ENCODE assay signal across 2 fruit fly cellular contexts in the genomic region with DNA sequence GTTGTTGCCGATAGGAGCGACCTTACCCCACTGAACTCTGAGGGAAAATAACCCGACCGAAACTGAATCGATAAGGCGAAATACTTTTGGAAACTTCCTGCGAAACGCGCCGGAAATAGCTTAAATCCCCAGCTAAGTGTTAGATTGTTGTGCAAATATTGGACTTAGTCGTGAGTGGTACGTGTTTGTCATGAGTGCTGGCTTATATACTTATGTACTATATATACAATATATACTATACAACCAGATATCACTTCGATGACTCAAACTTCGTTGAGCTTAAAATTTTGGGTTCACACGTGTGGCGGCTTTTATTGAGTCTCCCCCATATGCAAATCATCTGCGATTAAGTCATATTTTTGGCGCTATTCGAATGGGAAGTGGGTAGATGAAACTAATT.
A peak's percentile ranks its signal among the peaks of the same experiment; 100 is the strongest.
TF ChIP-seq lines count a peak whose summit lies in the region.

No protein-coding gene starts in this region.

- TF ChIP-seq CTCF in whole organism, embryonic (GFP tag; optimal IDR thresholded peaks at IDR 0.05; lab: Kevin White, UChicago), result no peak

TF ChIP-seq in whole organism, embryonic, 481 proteins besides CTCF, POLR2A, EP300 and RAD21:
- TF ChIP-seq CG3281 (GFP tag; optimal IDR thresholded peaks at IDR 0.05; lab: Kevin White, UChicago) (peak; percentile 13), CG6689 (GFP tag; IDR thresholded peaks at IDR 0.05; lab: Robert Waterston, UW) (no peak), lab (GFP tag; optimal IDR thresholded peaks at IDR 0.05; lab: Kevin White, UChicago) (peak; percentile 53), CG34376 (GFP tag; optimal IDR thresholded peaks at IDR 0.05; lab: Kevin White, UChicago) (peak; percentile 21), Med (GFP tag; lab: Kevin White, UChicago) (peak; percentile 50), CG13894 (tag; optimal IDR thresholded peaks at IDR 0.05; lab: Kevin White, UChicago) (peak; percentile 17), oc (tag; optimal IDR thresholded peaks at IDR 0.05; lab: Kevin White, UChicago) (peak; percentile 33), Atf6 (GFP tag; IDR thresholded peaks at IDR 0.05; lab: Robert Waterston, UW) (0 out of 2 replicates have a peak, but pooled peaks have one; percentile 12), CG4854 (GFP tag; optimal IDR thresholded peaks at IDR 0.05; lab: Kevin White, UChicago) (no peak), BEAF-32 (GFP tag; optimal IDR thresholded peaks at IDR 0.05; lab: Kevin White, UChicago) (no peak), cwo (GFP tag; optimal IDR thresholded peaks at IDR 0.05; lab: Kevin White, UChicago) (peak; percentile 59), CG12769 (tag; optimal IDR thresholded peaks at IDR 0.05; lab: Kevin White, UChicago) (peak; percentile 43)

TF ChIP-seq in whole organism, prepupa, 60 proteins besides CTCF, POLR2A, EP300 and RAD21:
- no peak for TF ChIP-seq eg (GFP tag; IDR thresholded peaks at IDR 0.05; lab: Robert Waterston, UW)
- no peak for TF ChIP-seq CG6792 (GFP tag; optimal IDR thresholded peaks at IDR 0.05; lab: Kevin White, UChicago)
- TF ChIP-seq CG11762 (GFP tag; optimal IDR thresholded peaks at IDR 0.05; lab: Kevin White, UChicago; ENCODE audit: insufficient read depth), result no peak
- TF ChIP-seq CG1621 (tag; optimal IDR thresholded peaks at IDR 0.05; lab: Kevin White, UChicago), result no peak
- no peak for TF ChIP-seq CG32006 (GFP tag; optimal IDR thresholded peaks at IDR 0.05; lab: Kevin White, UChicago)
- TF ChIP-seq ss (GFP tag; optimal IDR thresholded peaks at IDR 0.05; lab: Kevin White, UChicago), result no peak
- no peak for TF ChIP-seq CG34406 (GFP tag; optimal IDR thresholded peaks at IDR 0.05; lab: Kevin White, UChicago)
- peak; percentile 24 for TF ChIP-seq fkh (GFP tag; optimal IDR thresholded peaks at IDR 0.05; lab: Kevin White, UChicago)
- TF ChIP-seq salr (GFP tag; optimal IDR thresholded peaks at IDR 0.05; lab: Kevin White, UChicago), result no peak
